Fruit fly (Drosophila melanogaster): Measurements from ENCODE around the gene ATPsynE.

ATPsynE gene

dm6 chr3R:14327472-14328104 is 841 bp downstream of the ATPsynE start, which contains the start of gene spn-B (continued):
- TF ChIP-seq Pdp1 (GFP tag; optimal IDR thresholded peaks at IDR 0.05) = peak; percentile 67 to 76
- TF ChIP-seq CG8478 (optimal IDR thresholded peaks at IDR 0.05) = no peak
- TF ChIP-seq CG7745 (tag; optimal IDR thresholded peaks at IDR 0.05) = no peak
- TF ChIP-seq br (optimal IDR thresholded peaks at IDR 0.05) = no peak
- TF ChIP-seq CG6765 (GFP tag; optimal IDR thresholded peaks at IDR 0.05) = peak; percentile 55
- TF ChIP-seq zen2 (GFP tag; IDR thresholded peaks at IDR 0.05; ENCODE audit: partially characterized antibody) = no peak
- TF ChIP-seq CG9876 (GFP tag; optimal IDR thresholded peaks at IDR 0.05) = no peak
- TF ChIP-seq CG3407 (GFP tag; optimal IDR thresholded peaks at IDR 0.05) = peak; percentile 69
- peak; percentile 78 for TF ChIP-seq dysf (GFP tag; IDR thresholded peaks at IDR 0.05)
- TF ChIP-seq ssp (GFP tag; IDR thresholded peaks at IDR 0.05) = peak; percentile 28; the same call in 1 of the 2 replicates
- TF ChIP-seq BEAF-32 (GFP tag; optimal IDR thresholded peaks at IDR 0.05) = peak; percentile 48
- peak; percentile 30 for TF ChIP-seq Fer2 (tag; optimal IDR thresholded peaks at IDR 0.05)
- TF ChIP-seq HLH4C (GFP tag; IDR thresholded peaks at IDR 0.05; ENCODE audit: partially characterized antibody) = no peak; the same call in 1 of the 3 replicates
- no peak for TF ChIP-seq en (GFP tag; optimal IDR thresholded peaks at IDR 0.05)
- TF ChIP-seq ap (GFP tag; IDR thresholded peaks at IDR 0.05) = peak; percentile 20; the same call in 1 of the 2 replicates
- peak; percentile 30 for TF ChIP-seq crc (GFP tag; optimal IDR thresholded peaks at IDR 0.05)
- TF ChIP-seq danr (GFP tag; IDR thresholded peaks at IDR 0.05) = no peak
- TF ChIP-seq hth (optimal IDR thresholded peaks at IDR 0.05) = no peak
- peak; percentile 42; the same call in 1 of the 2 replicates for TF ChIP-seq Oaz (GFP tag; IDR thresholded peaks at IDR 0.05)
- peak; percentile 50 for TF ChIP-seq croc (GFP tag; conservative IDR thresholded peaks at IDR 0.05)
- no peak for TF ChIP-seq pan (optimal IDR thresholded peaks at IDR 0.05)
- peak in 1 of 2 experiments; percentile 77 for TF ChIP-seq pan (GFP tag; optimal IDR thresholded peaks at IDR 0.05 in 1 of 2, IDR thresholded peaks at IDR 0.05 in 1 of 2)
- TF ChIP-seq MESR4 (GFP tag; optimal IDR thresholded peaks at IDR 0.05) = no peak
- TF ChIP-seq Sox100B (GFP tag; optimal IDR thresholded peaks at IDR 0.05) = peak; percentile 82
- no peak for TF ChIP-seq cad (GFP tag; optimal IDR thresholded peaks at IDR 0.05)
- TF ChIP-seq klu (GFP tag; IDR thresholded peaks at IDR 0.05) = 0 out of 2 replicates have a peak, but pooled peaks have one; percentile 11
- peak; percentile 56; the same call in 1 of the 2 replicates for TF ChIP-seq CG5953 (GFP tag; IDR thresholded peaks at IDR 0.05)
- no peak for TF ChIP-seq ftz-f1 (GFP tag; optimal IDR thresholded peaks at IDR 0.05)
- peak; percentile 32 for TF ChIP-seq kah (GFP tag; optimal IDR thresholded peaks at IDR 0.05)
- peak; percentile 65 for TF ChIP-seq org-1 (GFP tag; optimal IDR thresholded peaks at IDR 0.05)
- TF ChIP-seq CG7357 (GFP tag; IDR thresholded peaks at IDR 0.05) = peak; percentile 31; the same call in 1 of the 3 replicates
- TF ChIP-seq Dad (GFP tag; optimal IDR thresholded peaks at IDR 0.05) = peak; percentile 23
- no peak for TF ChIP-seq tna (GFP tag; IDR thresholded peaks at IDR 0.05; ENCODE audit: partially characterized antibody)
- TF ChIP-seq Asciz (GFP tag; optimal IDR thresholded peaks at IDR 0.05) = peak; percentile 75
- TF ChIP-seq CG17802 (tag; optimal IDR thresholded peaks at IDR 0.05) = peak; percentile 23
- no peak for TF ChIP-seq Sin3A (optimal IDR thresholded peaks at IDR 0.05)
- peak; percentile 7 for TF ChIP-seq Elba2 (GFP tag; optimal IDR thresholded peaks at IDR 0.05)
- no peak for TF ChIP-seq Sry-β (GFP tag; optimal IDR thresholded peaks at IDR 0.05)
- TF ChIP-seq HmgD (GFP tag; optimal IDR thresholded peaks at IDR 0.05) = no peak
- TF ChIP-seq CG11247 (GFP tag; IDR thresholded peaks at IDR 0.05) = peak; percentile 39; the same call in 1 of the 2 replicates
- TF ChIP-seq gcm (GFP tag; optimal IDR thresholded peaks at IDR 0.05) = peak; percentile 81
- TF ChIP-seq HLHmδ (GFP tag; optimal IDR thresholded peaks at IDR 0.05) = no peak
- TF ChIP-seq gem (tag; optimal IDR thresholded peaks at IDR 0.05) = peak; percentile 87
- peak; percentile 40 for TF ChIP-seq Abd-B (GFP tag; optimal IDR thresholded peaks at IDR 0.05)
- TF ChIP-seq seq (GFP tag; IDR thresholded peaks at IDR 0.05) = peak; percentile 57; the same call in 1 of the 2 replicates
- no peak for TF ChIP-seq Stat92E (GFP tag; optimal IDR thresholded peaks at IDR 0.05)
- TF ChIP-seq Ravus (GFP tag; IDR thresholded peaks at IDR 0.05) = no peak; the same call in 1 of the 2 replicates
- peak; percentile 45 for TF ChIP-seq CG16863 (GFP tag; optimal IDR thresholded peaks at IDR 0.05)
- TF ChIP-seq stc (GFP tag; IDR thresholded peaks at IDR 0.05) = peak; percentile 70
- peak; percentile 52 for TF ChIP-seq ewg (GFP tag; optimal IDR thresholded peaks at IDR 0.05)
- TF ChIP-seq Doc2 (GFP tag; IDR thresholded peaks at IDR 0.05) = no peak
